Fruit fly (Drosophila melanogaster) whole organism, embryonic: ENCODE data around the gene CG9702.
A peak's percentile ranks its signal among the peaks of the same experiment; 100 is the strongest.

Experiments used
- Abd-B ChIP-seq: fragments of 200-800 bp; sonication (Bioruptor generic); optimal IDR thresholded peaks from 2 replicates; lab custom pipeline; 2018; ENCODE audit warnings: missing biosample characterization, mild to moderate bottlenecking, missing genetic modification characterization, moderate library complexity
- BEAF-32 ChIP-seq: fragments of 200-800 bp; sonication (Bioruptor generic); optimal IDR thresholded peaks from 3 replicates; lab custom pipeline; 2017; ENCODE audit warnings: missing biosample characterization, missing genetic modification characterization, mild to moderate bottlenecking, moderate library complexity, missing genetic modification reagents
- Bdp1 ChIP-seq: fragments of 200-800 bp; sonication (Bioruptor generic); optimal IDR thresholded peaks from 3 replicates; lab custom pipeline; 2016; ENCODE audit warnings: missing biosample characterization, missing genetic modification characterization
- CG10462 ChIP-seq: fragments of 200-800 bp; sonication (Bioruptor generic); optimal IDR thresholded peaks from 2 replicates; lab custom pipeline; 2016; ENCODE audit warnings: missing biosample characterization, missing genetic modification characterization
- CG12942 ChIP-seq: fragments of 200-800 bp; sonication (Bioruptor generic); optimal IDR thresholded peaks from 3 replicates; lab custom pipeline; 2016; ENCODE audit warnings: missing biosample characterization, missing genetic modification characterization
- CG14014 ChIP-seq: fragments of 200-800 bp; sonication (Bioruptor generic); IDR thresholded peaks from 2 replicates; pipeline ENCODE4 v1.3.6; 2022; ENCODE audit warnings: missing biosample characterization, missing genetic modification characterization
- CG15073 ChIP-seq: fragments of 200-800 bp; sonication (Bioruptor generic); optimal IDR thresholded peaks from 2 replicates; lab custom pipeline; 2016; ENCODE audit warnings: missing biosample characterization, missing genetic modification characterization
- CG15479 ChIP-seq: fragments of 200-800 bp; sonication (Bioruptor generic); optimal IDR thresholded peaks from 3 replicates; lab custom pipeline; 2019; ENCODE audit warnings: missing biosample characterization, mild to moderate bottlenecking, missing genetic modification characterization, moderate library complexity
- CG1603 ChIP-seq: fragments of 200-800 bp; sonication (Bioruptor generic); optimal IDR thresholded peaks from 2 replicates; lab custom pipeline; 2019; ENCODE audit warnings: missing biosample characterization, mild to moderate bottlenecking, missing genetic modification characterization, moderate library complexity
- CG16815 ChIP-seq: fragments of 200-800 bp; sonication (Bioruptor generic); optimal IDR thresholded peaks from 3 replicates; lab custom pipeline; 2017; ENCODE audit warnings: missing biosample characterization, mild to moderate bottlenecking, missing genetic modification characterization
- CG17385 ChIP-seq: fragments of 200-800 bp; sonication (Bioruptor generic); optimal IDR thresholded peaks from 3 replicates; lab custom pipeline; 2018; ENCODE audit warnings: missing biosample characterization, mild to moderate bottlenecking, missing genetic modification characterization
- CG18764 ChIP-seq: fragments of 200-800 bp; sonication (Bioruptor generic); optimal IDR thresholded peaks from 3 replicates; lab custom pipeline; 2016; ENCODE audit warnings: missing biosample characterization, missing genetic modification characterization
- CG3407 ChIP-seq: fragments of 200-800 bp; sonication (Bioruptor generic); optimal IDR thresholded peaks from 2 replicates; lab custom pipeline; 2018; ENCODE audit warnings: missing biosample characterization, mild to moderate bottlenecking, missing genetic modification characterization
- CG3995 ChIP-seq: fragments of 200-800 bp; sonication (Bioruptor generic); optimal IDR thresholded peaks from 3 replicates; lab custom pipeline; 2016; ENCODE audit warnings: missing biosample characterization, missing genetic modification characterization
- CG4730 ChIP-seq: fragments of 200-800 bp; sonication (Bioruptor generic); IDR thresholded peaks from 2 replicates; pipeline ENCODE4 v1.3.6; 2022; ENCODE audit warnings: missing biosample characterization, missing genetic modification characterization
- CG6689 ChIP-seq: fragments of 200-800 bp; sonication (Bioruptor generic); IDR thresholded peaks from 2 replicates; pipeline ENCODE4 v1.3.6; 2022; ENCODE audit warnings: missing biosample characterization, missing genetic modification characterization
- CG8924 ChIP-seq: fragments of 200-800 bp; optimal IDR thresholded peaks from 3 replicates; lab custom pipeline; 2019; ENCODE audit warnings: missing biosample characterization, mild to moderate bottlenecking, missing genetic modification characterization, moderate library complexity
- CG9817 ChIP-seq: fragments of 200-800 bp; sonication (Bioruptor generic); optimal IDR thresholded peaks from 2 replicates; lab custom pipeline; 2018; ENCODE audit warnings: missing biosample characterization, mild to moderate bottlenecking, missing genetic modification characterization, moderate library complexity
- CTCF ChIP-seq: fragments of 200-800 bp; sonication (Bioruptor generic); optimal IDR thresholded peaks from 2 replicates; lab custom pipeline; 2017; ENCODE audit warnings: missing biosample characterization, mild to moderate bottlenecking, missing genetic modification characterization, moderate library complexity
- Dad ChIP-seq: fragments of 200-800 bp; sonication (Bioruptor generic); optimal IDR thresholded peaks from 3 replicates; lab custom pipeline; 2016; ENCODE audit warnings: missing biosample characterization, missing genetic modification characterization
- Dip3 ChIP-seq: fragments of 200-800 bp; sonication (Bioruptor generic); optimal IDR thresholded peaks from 3 replicates; lab custom pipeline; 2016; ENCODE audit warnings: missing biosample characterization, missing genetic modification characterization
- Doc3 ChIP-seq: fragments of 200-800 bp; sonication (Bioruptor generic); IDR thresholded peaks from 3 replicates; pipeline ENCODE4 v1.3.6; 2022; ENCODE audit warnings: missing biosample characterization, missing genetic modification characterization; ENCODE audit not compliant: partially characterized antibody
- E2f2 ChIP-seq: fragments of 200-800 bp; sonication (Bioruptor generic); IDR thresholded peaks from 2 replicates; pipeline ENCODE4 v1.3.6; 2022; ENCODE audit warnings: missing biosample characterization, missing genetic modification characterization
- GATAe ChIP-seq: fragments of 200-800 bp; sonication (Bioruptor generic); conservative IDR thresholded peaks from 2 replicates; pipeline ENCODE4 v1.3.6; 2022; ENCODE audit warnings: missing biosample characterization, missing genetic modification characterization
- HLHmδ ChIP-seq: fragments of 200-800 bp; sonication (Bioruptor generic); optimal IDR thresholded peaks from 2 replicates; lab custom pipeline; 2018; ENCODE audit warnings: missing biosample characterization, mild to moderate bottlenecking, missing genetic modification characterization, moderate library complexity
- Hand ChIP-seq: fragments of 200-800 bp; sonication (Bioruptor generic); optimal IDR thresholded peaks from 2 replicates; lab custom pipeline; 2017; ENCODE audit warnings: mild to moderate bottlenecking, missing biosample characterization, missing genetic modification reagents, missing genetic modification characterization
- Hey ChIP-seq: fragments of 200-800 bp; sonication (Bioruptor generic); optimal IDR thresholded peaks from 3 replicates; lab custom pipeline; 2018; ENCODE audit warnings: missing biosample characterization, mild to moderate bottlenecking, missing genetic modification characterization
- Mad ChIP-seq: fragments of 200-800 bp; sonication (Bioruptor generic); optimal IDR thresholded peaks from 2 replicates; lab custom pipeline; 2016; ENCODE audit warnings: missing biosample characterization, missing genetic modification characterization
- Rfx ChIP-seq: fragments of 200-800 bp; sonication (Bioruptor generic); IDR thresholded peaks from 2 replicates; pipeline ENCODE4 v1.3.6; 2022; ENCODE audit warnings: missing biosample characterization, missing genetic modification characterization
- Ssrp ChIP-seq: fragments of 200-800 bp; sonication (Bioruptor generic); optimal IDR thresholded peaks from 2 replicates; lab custom pipeline; 2018; ENCODE audit warnings: missing biosample characterization, mild to moderate bottlenecking, missing genetic modification characterization, moderate library complexity
- abd-A ChIP-seq: fragments of 200-800 bp; sonication (Bioruptor generic); optimal IDR thresholded peaks from 3 replicates; lab custom pipeline; 2019; ENCODE audit warnings: missing biosample characterization, mild to moderate bottlenecking, missing genetic modification characterization, moderate library complexity
- al ChIP-seq: fragments of 200-800 bp; sonication (Bioruptor generic); IDR thresholded peaks from 2 replicates; pipeline ENCODE4 v1.3.6; 2022; ENCODE audit warnings: missing biosample characterization, missing genetic modification characterization
- ap ChIP-seq: fragments of 200-800 bp; sonication (Bioruptor generic); IDR thresholded peaks from 2 replicates; pipeline ENCODE4 v1.3.6; 2022; ENCODE audit warnings: missing biosample characterization, missing genetic modification characterization
- az2 ChIP-seq: fragments of 200-800 bp; sonication (Bioruptor generic); optimal IDR thresholded peaks from 3 replicates; lab custom pipeline; 2016; ENCODE audit warnings: missing biosample characterization, missing genetic modification characterization
- cato ChIP-seq: fragments of 200-800 bp; sonication (Bioruptor generic); optimal IDR thresholded peaks from 2 replicates; lab custom pipeline; 2016; ENCODE audit warnings: missing biosample characterization, missing genetic modification characterization, borderline replicate concordance
- chif ChIP-seq, 2 experiments: fragments of 200-800 bp; sonication (Bioruptor generic); optimal IDR thresholded peaks; 3 replicates each; lab custom pipeline; 2016; ENCODE audit warnings: missing biosample characterization in 2 of 2, missing genetic modification characterization in 2 of 2
- dimm ChIP-seq: fragments of 200-800 bp; sonication (Bioruptor generic); IDR thresholded peaks from 2 replicates; pipeline ENCODE4 v1.3.6; 2022; ENCODE audit warnings: missing biosample characterization, missing genetic modification characterization
- dm ChIP-seq: fragments of 200-800 bp; sonication (Bioruptor generic); optimal IDR thresholded peaks from 3 replicates; lab custom pipeline; 2016; ENCODE audit warnings: missing biosample characterization, missing genetic modification characterization
- emc ChIP-seq: fragments of 200-800 bp; sonication (Bioruptor generic); optimal IDR thresholded peaks from 2 replicates; lab custom pipeline; 2016; ENCODE audit warnings: missing biosample characterization, missing genetic modification characterization
- ftz-f1 ChIP-seq: fragments of 200-800 bp; sonication (Bioruptor generic); optimal IDR thresholded peaks from 2 replicates; lab custom pipeline; 2016; ENCODE audit warnings: missing biosample characterization, missing genetic modification characterization
- gro ChIP-seq: fragments of 200-800 bp; sonication (Bioruptor generic); optimal IDR thresholded peaks from 2 replicates; lab custom pipeline; 2016; ENCODE audit warnings: missing biosample characterization, missing genetic modification characterization
- gt ChIP-seq: fragments of 200-800 bp; sonication (Bioruptor generic); IDR thresholded peaks from 2 replicates; pipeline ENCODE4 v1.3.6; 2022; ENCODE audit warnings: missing biosample characterization, missing genetic modification characterization
- insv ChIP-seq, 2 experiments: fragments of 200-800 bp; sonication (Bioruptor generic); optimal IDR thresholded peaks; 3 replicates each; lab custom pipeline; 2016 to 2018; ENCODE audit warnings: missing biosample characterization in 2 of 2, missing genetic modification characterization in 2 of 2
- lola ChIP-seq, 3 experiments: fragments of >200 bp in 2 of 3; fragments of 200-800 bp in 1 of 3; sonication (Bioruptor generic) in 1 of 3; optimal IDR thresholded peaks; 2 replicates each; lab custom pipeline; 2017 to 2019; ENCODE audit warnings: missing biosample characterization in 3 of 3, missing genetic modification characterization in 3 of 3, mild to moderate bottlenecking in 1 of 3, moderate library complexity in 1 of 3
- tgo ChIP-seq: fragments of 200-800 bp; sonication (Bioruptor generic); IDR thresholded peaks from 3 replicates; pipeline ENCODE4 v1.3.6; 2022; ENCODE audit warnings: missing biosample characterization, missing genetic modification characterization
- tx ChIP-seq: fragments of 200-800 bp; sonication (Bioruptor generic); optimal IDR thresholded peaks from 2 replicates; lab custom pipeline; 2016; ENCODE audit warnings: missing biosample characterization, missing genetic modification characterization
- vvl ChIP-seq: fragments of 200-800 bp; sonication (Bioruptor generic); IDR thresholded peaks from 2 replicates; pipeline ENCODE4 v1.3.6; 2022; ENCODE audit warnings: missing biosample characterization, missing genetic modification characterization
- wek ChIP-seq: fragments of 200-800 bp; sonication (Bioruptor generic); optimal IDR thresholded peaks from 3 replicates; lab custom pipeline; 2018; ENCODE audit warnings: missing biosample characterization, mild to moderate bottlenecking, missing genetic modification characterization, moderate library complexity
- zen ChIP-seq: fragments of 200-800 bp; sonication (Bioruptor generic); optimal IDR thresholded peaks from 3 replicates; lab custom pipeline; 2018; ENCODE audit warnings: missing biosample characterization, mild to moderate bottlenecking, missing genetic modification characterization, moderate library complexity
- zf30C ChIP-seq: fragments of 200-800 bp; sonication (Bioruptor generic); optimal IDR thresholded peaks from 3 replicates; lab custom pipeline; 2018; ENCODE audit warnings: missing biosample characterization, mild to moderate bottlenecking, missing genetic modification characterization
- zfh1 ChIP-seq: fragments of 200-800 bp; sonication (Bioruptor generic); IDR thresholded peaks from 3 replicates; pipeline ENCODE4 v1.3.6; 2022; ENCODE audit warnings: missing biosample characterization, missing genetic modification characterization

Gene CG9702

DNA sequence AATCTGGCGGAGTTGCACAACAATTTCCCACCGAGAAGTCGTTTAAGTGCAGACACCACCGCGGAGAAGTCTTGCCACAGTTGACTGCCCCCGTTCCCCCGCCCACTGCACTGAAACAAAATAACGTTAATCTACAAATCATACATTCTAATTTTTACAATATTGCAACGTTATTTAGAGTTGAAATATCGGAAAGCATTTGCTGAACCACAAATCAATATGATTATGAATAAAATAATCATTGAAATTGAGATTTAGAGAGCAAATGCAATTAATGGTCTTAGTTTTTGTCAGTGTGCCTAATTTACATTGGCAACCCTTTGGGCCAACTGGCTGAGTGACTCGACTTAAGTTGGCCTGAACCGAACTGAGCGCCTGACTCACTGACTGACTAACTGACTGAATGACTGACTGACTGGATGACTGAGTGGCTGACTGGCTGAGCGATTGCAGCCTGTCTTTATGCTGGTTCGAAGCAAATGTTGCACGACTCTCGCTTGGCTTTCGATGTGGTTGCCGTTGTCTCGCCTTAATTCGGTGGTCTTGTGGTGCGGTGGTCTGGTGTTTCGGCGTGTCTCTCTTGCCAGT, 8.6 kb upstream of the CG9702 start (continued):
- TF ChIP-seq Dad (GFP tag; lab: Kevin White, UChicago) (peak; percentile 55), CG3995 (no peak), CG12942 (peak; percentile 68), tx (GFP tag; lab: Kevin White, UChicago) (peak; percentile 34), Rfx (GFP tag; lab: Robert Waterston, UW) (peak; percentile 54), emc (GFP tag; lab: Kevin White, UChicago) (no peak), vvl (peak; percentile 91), lola (GFP tag; optimal IDR thresholded peaks at IDR 0.05; lab: Kevin White, UChicago) (peak in 1 of 3 experiments; percentile 80), CG18764 (GFP tag; lab: Kevin White, UChicago) (peak; percentile 42), Mad (GFP tag; lab: Kevin White, UChicago) (peak; percentile 36), CG15479 (no peak), insv (GFP tag; optimal IDR thresholded peaks at IDR 0.05; lab: Kevin White, UChicago) (no peak), abd-A (tag; lab: Kevin White, UChicago) (no peak), az2 (GFP tag; lab: Kevin White, UChicago) (peak; percentile 81), zf30C (GFP tag; lab: Kevin White, UChicago) (peak; percentile 77), CG4730 (GFP tag; lab: Robert Waterston, UW) (peak; percentile 64), dimm (GFP tag; lab: Robert Waterston, UW) (peak; percentile 83), Abd-B (GFP tag; lab: Kevin White, UChicago) (peak; percentile 58), GATAe (GFP tag; lab: Robert Waterston, UW) (no peak), CG10462 (GFP tag; lab: Kevin White, UChicago) (no peak), CG17385 (GFP tag; lab: Kevin White, UChicago) (peak; percentile 76), ftz-f1 (GFP tag; lab: Kevin White, UChicago) (no peak), ap (GFP tag; lab: Robert Waterston, UW) (peak; percentile 78), dm (no peak), CG1603 (tag; lab: Kevin White, UChicago) (peak; percentile 96), Dip3 (GFP tag; lab: Kevin White, UChicago) (no peak), Ssrp (peak; percentile 84), al (GFP tag; lab: Robert Waterston, UW) (no peak), tgo (GFP tag; lab: Robert Waterston, UW) (peak; percentile 79), CG8924 (peak; percentile 84), wek (GFP tag; lab: Kevin White, UChicago) (peak; percentile 54), E2f2 (GFP tag; lab: Robert Waterston, UW) (peak; percentile 47), CG9817 (peak; percentile 73), zen (tag; lab: Kevin White, UChicago) (peak; percentile 67), gt (no peak), Hey (tag; lab: Kevin White, UChicago) (no peak), CG3407 (GFP tag; lab: Kevin White, UChicago) (peak; percentile 69), gro (GFP tag; lab: Kevin White, UChicago) (peak; percentile 31), Doc3 (GFP tag; lab: Robert Waterston, UW) (no peak), HLHmδ (GFP tag; lab: Kevin White, UChicago) (no peak), CG6689 (GFP tag; lab: Robert Waterston, UW) (peak; percentile 81), BEAF-32 (no peak), CTCF (GFP tag; lab: Kevin White, UChicago) (no peak), Hand (no peak), zfh1 (GFP tag; lab: Robert Waterston, UW) (peak; percentile 84), Bdp1 (no peak), CG14014 (GFP tag; lab: Robert Waterston, UW) (peak; percentile 68; the same call in 1 of the 2 replicates), cato (GFP tag; lab: Kevin White, UChicago) (peak; percentile 28), CG16815 (peak; percentile 23), chif (GFP tag; optimal IDR thresholded peaks at IDR 0.05; lab: Kevin White, UChicago) (peak; percentile 70 to 76), CG15073 (peak; percentile 1)
